Worm (Caenorhabditis elegans) whole organism, L4 larva: Measurements from ENCODE around the gene toc-1.
A peak's percentile ranks its signal among the peaks of the same experiment; 100 is the strongest.

Experiments
- F26F4.8 ChIP-seq: fragments of 200-800 bp; sonication (Bioruptor generic); conservative IDR thresholded peaks from 2 replicates; pipeline ENCODE4 v1.3.6; 2022; ENCODE audit warnings: missing genetic modification characterization, missing compliant biosample characterization
- F37D6.2 ChIP-seq: sonication (generic microtip); optimal IDR thresholded peaks from 2 replicates; lab custom pipeline; 2016; ENCODE audit warnings: mild to moderate bottlenecking, missing genetic modification characterization, missing compliant biosample characterization
- Y48G9A.11 ChIP-seq: fragments of 200-800 bp; sonication (Bioruptor generic); IDR thresholded peaks from 2 replicates; pipeline ENCODE4 v1.3.6; 2022; ENCODE audit warnings: missing genetic modification reagents, missing genetic modification characterization, missing compliant biosample characterization
- ZK337.2 ChIP-seq: fragments of 200-800 bp; sonication (Bioruptor generic); IDR thresholded peaks from 2 replicates; pipeline ENCODE4 v1.3.6; 2022; ENCODE audit warnings: missing genetic modification reagents, missing genetic modification characterization, missing compliant biosample characterization
- aha-1 ChIP-seq: fragments of 150-350 bp; peaks from one replicate; lab custom pipeline; 2014; ENCODE audit warnings: missing biosample characterization, missing genetic modification characterization
- aly-2 ChIP-seq: sonication (generic microtip); optimal IDR thresholded peaks from 2 replicates; lab custom pipeline; 2018; ENCODE audit warnings: missing biosample characterization, missing genetic modification characterization
- arid-1 ChIP-seq: fragments of 200-800 bp; sonication (Bioruptor generic); conservative IDR thresholded peaks from 2 replicates; pipeline ENCODE4 v1.3.6; 2022; ENCODE audit warnings: missing genetic modification reagents, missing genetic modification characterization, missing compliant biosample characterization
- ceh-20 ChIP-seq: fragments of 200-800 bp; sonication (Bioruptor generic); IDR thresholded peaks from 2 replicates; pipeline ENCODE4 v1.3.6; 2022; ENCODE audit warnings: missing genetic modification reagents, missing genetic modification characterization, missing compliant biosample characterization
- ceh-32 ChIP-seq: sonication (generic microtip); optimal IDR thresholded peaks from 2 replicates; lab custom pipeline; 2016; ENCODE audit warnings: mild to moderate bottlenecking, missing genetic modification characterization, missing compliant biosample characterization; ENCODE audit not compliant: poor library complexity
- ceh-62 ChIP-seq: sonication (generic microtip); optimal IDR thresholded peaks from 2 replicates; lab custom pipeline; 2017; ENCODE audit warnings: missing biosample characterization, missing genetic modification characterization
- ces-1 ChIP-seq: fragments of 150-350 bp; sonication (generic microtip); optimal IDR thresholded peaks from 4 replicates; lab custom pipeline; 2014; ENCODE audit warnings: missing biosample characterization, missing genetic modification reagents, missing genetic modification characterization
- daf-12 ChIP-seq: fragments of 150-350 bp; optimal IDR thresholded peaks from 2 replicates; lab custom pipeline; 2014; ENCODE audit warnings: missing biosample characterization, missing genetic modification reagents, missing genetic modification characterization
- dmd-6 ChIP-seq: fragments of 200-800 bp; sonication (Bioruptor generic); IDR thresholded peaks from 2 replicates; pipeline ENCODE4 v1.3.6; 2022; ENCODE audit warnings: missing genetic modification reagents, missing genetic modification characterization, missing compliant biosample characterization
- dmd-9 ChIP-seq: fragments of 200-800 bp; sonication (Bioruptor generic); IDR thresholded peaks from 2 replicates; pipeline ENCODE4 v1.3.6; 2022; ENCODE audit warnings: missing genetic modification reagents, missing genetic modification characterization, missing compliant biosample characterization
- dpl-1 ChIP-seq: fragments of 150-350 bp; optimal IDR thresholded peaks from 2 replicates; lab custom pipeline; 2014; ENCODE audit warnings: missing biosample characterization, missing genetic modification reagents, missing genetic modification characterization
- dve-1 ChIP-seq: sonication (generic microtip); optimal IDR thresholded peaks from 2 replicates; lab custom pipeline; 2017; ENCODE audit warnings: antibody characterized with exemption, mild to moderate bottlenecking, missing genetic modification characterization, missing compliant biosample characterization; ENCODE audit not compliant: insufficient read depth
- fkh-10 ChIP-seq: fragments of 150-350 bp; optimal IDR thresholded peaks from 2 replicates; lab custom pipeline; 2014; ENCODE audit warnings: missing biosample characterization, missing genetic modification reagents, missing genetic modification characterization
- hlh-11 ChIP-seq: fragments of 200-800 bp; sonication (Bioruptor generic); optimal IDR thresholded peaks from 2 replicates; lab custom pipeline; 2018; ENCODE audit warnings: mild to moderate bottlenecking, missing genetic modification characterization, missing compliant biosample characterization
- hlh-30 ChIP-seq: sonication (generic microtip); optimal IDR thresholded peaks from 2 replicates; lab custom pipeline; 2017; ENCODE audit warnings: antibody characterized with exemption, mild to moderate bottlenecking, missing genetic modification characterization, missing compliant biosample characterization; ENCODE audit not compliant: insufficient read depth
- jun-1 ChIP-seq: fragments of 150-350 bp; optimal IDR thresholded peaks from 2 replicates; lab custom pipeline; 2014; ENCODE audit warnings: missing biosample characterization, missing genetic modification reagents, missing genetic modification characterization
- lin-1 ChIP-seq: fragments of 200-800 bp; sonication (Bioruptor generic); IDR thresholded peaks from 2 replicates; pipeline ENCODE4 v1.3.6; 2022; ENCODE audit warnings: missing genetic modification reagents, missing genetic modification characterization, missing compliant biosample characterization
- lir-3 ChIP-seq: sonication (generic microtip); optimal IDR thresholded peaks from 2 replicates; lab custom pipeline; 2016; ENCODE audit warnings: mild to moderate bottlenecking, missing genetic modification characterization, missing compliant biosample characterization
- mep-1 ChIP-seq: fragments of 150-350 bp; sonication (generic microtip); optimal IDR thresholded peaks from 3 replicates; lab custom pipeline; 2014; ENCODE audit warnings: missing biosample characterization, missing genetic modification characterization
- nhr-102 ChIP-seq: sonication (generic microtip); optimal IDR thresholded peaks from 2 replicates; lab custom pipeline; 2016; ENCODE audit warnings: mild to moderate bottlenecking, missing genetic modification characterization, moderate library complexity, missing compliant biosample characterization
- nhr-111 ChIP-seq: fragments of 200-800 bp; sonication (Bioruptor generic); optimal IDR thresholded peaks from 2 replicates; lab custom pipeline; 2018; ENCODE audit warnings: mild to moderate bottlenecking, missing genetic modification characterization, missing compliant biosample characterization
- nhr-28 ChIP-seq: fragments of 150-350 bp; optimal IDR thresholded peaks from 2 replicates; lab custom pipeline; 2014; ENCODE audit warnings: missing biosample characterization, missing genetic modification characterization
- nhr-48 ChIP-seq: sonication (generic microtip); optimal IDR thresholded peaks from 2 replicates; lab custom pipeline; 2016; ENCODE audit warnings: mild to moderate bottlenecking, missing genetic modification characterization, missing compliant biosample characterization
- php-3 ChIP-seq: fragments of 200-800 bp; sonication (Bioruptor generic); IDR thresholded peaks from 2 replicates; pipeline ENCODE4 v1.3.6; 2022; ENCODE audit warnings: missing genetic modification reagents, missing genetic modification characterization, missing compliant biosample characterization
- pqm-1 ChIP-seq: sonication (generic microtip); optimal IDR thresholded peaks from 2 replicates; lab custom pipeline; 2017; ENCODE audit warnings: missing biosample characterization, missing genetic modification characterization
- rbr-2 ChIP-seq: sonication (generic microtip); optimal IDR thresholded peaks from 2 replicates; lab custom pipeline; 2016; ENCODE audit warnings: missing genotype, missing genetic modification characterization, missing compliant biosample characterization
- saeg-2 ChIP-seq: fragments of 200-800 bp; sonication (Bioruptor generic); IDR thresholded peaks from 2 replicates; pipeline ENCODE4 v1.3.6; 2022; ENCODE audit warnings: missing genetic modification reagents, missing genetic modification characterization, missing compliant biosample characterization
- sdz-12 ChIP-seq: fragments of 200-800 bp; sonication (Bioruptor generic); optimal IDR thresholded peaks from 2 replicates; lab custom pipeline; 2018; ENCODE audit warnings: mild to moderate bottlenecking, missing genetic modification characterization, missing compliant biosample characterization
- skn-1 ChIP-seq: fragments of 150-350 bp; optimal IDR thresholded peaks from 2 replicates; lab custom pipeline; 2014; ENCODE audit warnings: missing biosample characterization, missing genetic modification characterization
- snpc-4 ChIP-seq: fragments of 150-350 bp; optimal IDR thresholded peaks from 2 replicates; lab custom pipeline; 2014; ENCODE audit warnings: missing biosample characterization, missing genetic modification characterization
- spr-1 ChIP-seq: sonication (generic microtip); optimal IDR thresholded peaks from 2 replicates; lab custom pipeline; 2016; ENCODE audit warnings: mild to moderate bottlenecking, missing genetic modification characterization, missing compliant biosample characterization
- spr-3 ChIP-seq: fragments of 200-800 bp; sonication (Bioruptor generic); optimal IDR thresholded peaks from 2 replicates; lab custom pipeline; 2018; ENCODE audit warnings: mild to moderate bottlenecking, missing genetic modification characterization, missing compliant biosample characterization
- tra-1 ChIP-seq: fragments of 200-800 bp; sonication (Bioruptor generic); IDR thresholded peaks from 2 replicates; pipeline ENCODE4 v1.3.6; 2022; ENCODE audit warnings: missing genetic modification reagents, missing genetic modification characterization, missing compliant biosample characterization
- unc-62 ChIP-seq, 3 experiments: fragments of 150-350 bp in 1 of 3; sonication (generic microtip); optimal IDR thresholded peaks in 2 of 3; peaks in 1 of 3; 1 replicate in 1 of 3; 2 replicates in 2 of 3; lab custom pipeline; 2014 to 2017; ENCODE audit warnings: missing biosample characterization in 3 of 3, missing genetic modification characterization in 3 of 3, missing genetic modification reagents in 3 of 3, missing genotype in 1 of 3
- zag-1 ChIP-seq: fragments of 150-350 bp; optimal IDR thresholded peaks from 2 replicates; lab custom pipeline; 2014; ENCODE audit warnings: missing biosample characterization, missing genetic modification characterization
- zfp-2 ChIP-seq: sonication (generic microtip); optimal IDR thresholded peaks from 2 replicates; lab custom pipeline; 2016; ENCODE audit warnings: mild to moderate bottlenecking, missing genetic modification characterization, missing compliant biosample characterization
- zip-2 ChIP-seq: fragments of 150-350 bp; optimal IDR thresholded peaks from 2 replicates; lab custom pipeline; 2014; ENCODE audit warnings: missing biosample characterization, missing genetic modification characterization
- ztf-11 ChIP-seq: fragments of 150-350 bp; optimal IDR thresholded peaks from 2 replicates; lab custom pipeline; 2014; ENCODE audit warnings: missing biosample characterization, missing genetic modification characterization

Gene toc-1

ce11 chrIII:5286205-5286604 is 11.2 kb downstream of the toc-1 start, which contains the start of gene ZC395.11 (continued):
- no peak for TF ChIP-seq hlh-30 (tag; lab: Kevin White, UChicago)

ce11 chrIII:5287877-5288276 is 12.8 kb downstream of the toc-1 start, which contains the start of gene T15B12.1:
TSS of gene T15B12.1 (plus strand) at chrIII:5288177.
- TF ChIP-seq spr-3 (GFP tag; lab: Kevin White, UChicago) (no peak), fkh-10 (GFP tag; lab: Kevin White, UChicago) (peak; percentile 31)
- TF ChIP-seq, all 104 proteins: peak for 1

ce11 chrIII:5290230-5290629 is 15.2 kb downstream of the toc-1 start:
- TF ChIP-seq jun-1 (no peak), hlh-11 (tag; lab: Kevin White, UChicago) (no peak), aha-1 (tag; lab: Kevin White, UChicago) (peak; percentile 26), zag-1 (tag; lab: Kevin White, UChicago) (no peak), F37D6.2 (tag; lab: Kevin White, UChicago) (no peak), snpc-4 (tag; lab: Kevin White, UChicago) (no peak), unc-62 (GFP tag; optimal IDR thresholded peaks at IDR 0.05 in 1 of 2; lab: Kevin White, UChicago) (peak in 1 of 2 experiments; percentile 95), unc-62 (tag; optimal IDR thresholded peaks at IDR 0.05; lab: Kevin White, UChicago) (no peak), ceh-20 (no peak), F26F4.8 (GFP tag; lab: Robert Waterston, UW) (no peak), spr-1 (no peak), Y48G9A.11 (GFP tag; lab: Robert Waterston, UW) (no peak)

ce11 chrIII:5291281-5291680 is 16.2 kb downstream of the toc-1 start:
- TF ChIP-seq aly-2 (tag; lab: Kevin White, UChicago): no peak
- TF ChIP-seq ceh-32 (tag; lab: Kevin White, UChicago): no peak
- TF ChIP-seq php-3 (GFP tag; lab: Robert Waterston, UW): 0 out of 2 replicates have a peak, but pooled peaks have one; percentile 33
- TF ChIP-seq hlh-11 (tag; lab: Kevin White, UChicago): peak; percentile 64
- TF ChIP-seq sdz-12 (GFP tag; lab: Kevin White, UChicago): no peak
- no peak for TF ChIP-seq rbr-2 (tag; lab: Kevin White, UChicago)
- TF ChIP-seq saeg-2: no peak
- peak; percentile 64 for TF ChIP-seq dmd-6 (GFP tag; lab: Robert Waterston, UW)
- TF ChIP-seq nhr-102 (tag; lab: Kevin White, UChicago): peak; percentile 13
- no peak for TF ChIP-seq ceh-62 (tag; lab: Kevin White, UChicago)
- TF ChIP-seq ZK337.2 (GFP tag; lab: Robert Waterston, UW): no peak
- no peak for TF ChIP-seq dpl-1 (GFP tag; lab: Kevin White, UChicago)
- no peak for TF ChIP-seq zfp-2 (tag; lab: Kevin White, UChicago)
- TF ChIP-seq nhr-48 (tag; lab: Kevin White, UChicago): no peak
- TF ChIP-seq arid-1 (GFP tag; lab: Robert Waterston, UW): no peak
- TF ChIP-seq fkh-10 (GFP tag; lab: Kevin White, UChicago): no peak
- TF ChIP-seq zip-2: no peak
- TF ChIP-seq skn-1 (tag; lab: Kevin White, UChicago): no peak
- no peak for TF ChIP-seq mep-1 (tag; lab: Kevin White, UChicago)
- TF ChIP-seq nhr-111: no peak
- no peak for TF ChIP-seq lir-3 (tag; lab: Kevin White, UChicago)
- TF ChIP-seq pqm-1: peak; percentile 85
- TF ChIP-seq dve-1 (tag; lab: Kevin White, UChicago): peak; percentile 80
- peak; percentile 31; the same call in 1 of the 2 replicates for TF ChIP-seq lin-1
- TF ChIP-seq ztf-11 (tag; lab: Kevin White, UChicago): no peak
- TF ChIP-seq tra-1: peak; percentile 47; the same call in 1 of the 2 replicates
- TF ChIP-seq ces-1 (GFP tag; lab: Kevin White, UChicago): no peak
- TF ChIP-seq nhr-28: peak; percentile 34
- no peak for TF ChIP-seq daf-12 (tag; lab: Kevin White, UChicago)
- TF ChIP-seq dmd-9 (GFP tag; lab: Robert Waterston, UW): no peak
- TF ChIP-seq, all 104 proteins: peak for 9
